Fruit fly (Drosophila melanogaster): ENCODE data around the gene Boh2.

Gene Boh2

DNA sequence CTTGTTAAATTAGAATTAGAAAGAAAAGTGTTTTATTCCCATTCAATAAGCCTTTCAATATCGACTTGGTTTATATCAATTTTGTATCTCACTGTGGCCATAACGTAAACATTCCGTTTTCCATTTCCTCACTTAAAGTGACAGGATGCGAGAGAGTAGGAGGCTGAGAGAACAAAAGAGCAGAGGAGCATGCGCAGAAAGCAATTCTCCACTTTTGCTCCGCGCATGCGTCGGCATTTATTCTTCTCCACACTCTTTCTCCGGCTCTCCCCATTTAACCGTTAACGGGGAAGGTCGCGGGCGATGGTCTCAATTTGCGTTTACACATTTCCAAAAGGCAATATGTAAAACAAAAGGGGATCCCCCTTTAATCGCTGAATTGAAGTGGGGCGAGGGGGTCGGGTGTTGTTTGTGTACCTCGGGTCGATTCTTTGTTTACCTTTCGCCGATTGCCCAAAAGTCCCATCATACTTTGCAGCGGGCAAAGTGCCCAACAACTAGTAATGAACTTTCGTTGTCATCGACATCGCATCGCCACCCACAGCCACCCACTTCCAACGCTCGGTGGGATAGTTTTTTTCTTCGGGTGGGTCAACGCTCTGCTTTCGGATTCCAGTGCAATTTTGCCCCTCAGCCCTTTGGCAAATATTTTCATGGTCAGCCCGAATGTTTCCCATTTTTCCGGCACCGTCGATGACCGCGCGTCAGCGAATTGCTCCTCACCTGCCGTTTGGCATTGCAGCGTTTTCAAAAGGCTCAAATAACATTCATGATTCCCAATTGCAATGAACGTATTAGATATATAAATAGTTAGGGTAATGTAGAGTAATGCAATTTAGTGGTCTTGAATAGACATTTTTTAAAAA lies 9.9 kb upstream of the Boh2 start (continued):
- TF ChIP-seq CG13624 (GFP tag; optimal IDR thresholded peaks at IDR 0.05): no peak
- no peak for TF ChIP-seq CG12071 (GFP tag; optimal IDR thresholded peaks at IDR 0.05)
- TF ChIP-seq Drgx (GFP tag; IDR thresholded peaks at IDR 0.05): no peak
- no peak for TF ChIP-seq Mrtf (GFP tag; IDR thresholded peaks at IDR 0.05)
- TF ChIP-seq CG11560 (tag; IDR thresholded peaks at IDR 0.05): no peak
- no peak for TF ChIP-seq CG11398 (GFP tag; optimal IDR thresholded peaks at IDR 0.05)
- TF ChIP-seq CG3163 (GFP tag; optimal IDR thresholded peaks at IDR 0.05): no peak
- no peak for TF ChIP-seq CG7745 (tag; optimal IDR thresholded peaks at IDR 0.05)
- no peak for TF ChIP-seq CG4820 (GFP tag; optimal IDR thresholded peaks at IDR 0.05)
- no peak for TF ChIP-seq maf-S (GFP tag; optimal IDR thresholded peaks at IDR 0.05)
- no peak for TF ChIP-seq exex (tag; optimal IDR thresholded peaks at IDR 0.05)
- TF ChIP-seq row (GFP tag; IDR thresholded peaks at IDR 0.05): no peak
- no peak for TF ChIP-seq dysf (GFP tag; IDR thresholded peaks at IDR 0.05)
- no peak for TF ChIP-seq tap (tag; optimal IDR thresholded peaks at IDR 0.05)
- TF ChIP-seq zfh1 (GFP tag; IDR thresholded peaks at IDR 0.05): no peak
- no peak for TF ChIP-seq slp2 (GFP tag; optimal IDR thresholded peaks at IDR 0.05)
- TF ChIP-seq sc (optimal IDR thresholded peaks at IDR 0.05): no peak
- TF ChIP-seq sc (GFP tag; optimal IDR thresholded peaks at IDR 0.05): no peak
- TF ChIP-seq CG12299 (tag; optimal IDR thresholded peaks at IDR 0.05): no peak
- TF ChIP-seq CG11504 (tag; optimal IDR thresholded peaks at IDR 0.05): no peak
- TF ChIP-seq CG18262 (tag; optimal IDR thresholded peaks at IDR 0.05): no peak
- TF ChIP-seq CG10431 (GFP tag; optimal IDR thresholded peaks at IDR 0.05): no peak
- no peak for TF ChIP-seq unc-4 (GFP tag; IDR thresholded peaks at IDR 0.05; ENCODE audit: partially characterized antibody)
- no peak for TF ChIP-seq CG6272 (GFP tag; IDR thresholded peaks at IDR 0.05)
- TF ChIP-seq CG31388 (GFP tag; optimal IDR thresholded peaks at IDR 0.05): no peak
- TF ChIP-seq CG1792 (GFP tag; optimal IDR thresholded peaks at IDR 0.05): no peak

DNA sequence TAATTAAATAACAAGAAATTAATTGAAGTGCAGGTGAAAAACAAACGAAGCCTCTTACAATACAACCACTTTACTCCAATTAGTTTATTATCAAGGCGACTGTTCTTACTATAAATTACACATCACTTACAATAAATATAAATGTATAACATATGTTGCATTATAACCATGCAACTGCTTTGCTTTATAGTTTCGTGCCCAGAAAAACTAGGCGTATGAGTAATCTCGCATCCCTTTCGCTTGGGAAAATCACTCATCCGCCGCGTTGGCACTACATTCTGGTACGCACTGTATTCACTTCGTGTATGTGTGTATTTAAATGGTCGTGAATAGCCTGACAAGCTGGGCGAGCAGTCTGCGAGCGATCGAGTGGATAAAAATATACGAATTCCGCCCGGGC lies 8.9 kb upstream of the Boh2 start:
- TF ChIP-seq CG8359 (GFP tag; optimal IDR thresholded peaks at IDR 0.05; ENCODE audit: borderline replicate concordance) (no peak), dmrt99B (tag; optimal IDR thresholded peaks at IDR 0.05) (peak; percentile 31), zfh1 (GFP tag; IDR thresholded peaks at IDR 0.05) (no peak), CG34224 (GFP tag; IDR thresholded peaks at IDR 0.05; ENCODE audit: partially characterized antibody) (no peak), Dp (GFP tag; optimal IDR thresholded peaks at IDR 0.05) (no peak), pzg (GFP tag; optimal IDR thresholded peaks at IDR 0.05) (no peak), C15 (GFP tag; IDR thresholded peaks at IDR 0.05) (no peak), tna (GFP tag; IDR thresholded peaks at IDR 0.05; ENCODE audit: partially characterized antibody) (no peak), CG12104 (GFP tag; optimal IDR thresholded peaks at IDR 0.05) (no peak), chm (GFP tag; IDR thresholded peaks at IDR 0.05) (no peak), Stat92E (GFP tag; optimal IDR thresholded peaks at IDR 0.05) (no peak), YL-1 (GFP tag; optimal IDR thresholded peaks at IDR 0.05) (no peak), danr (GFP tag; IDR thresholded peaks at IDR 0.05) (no peak), pho (GFP tag; optimal IDR thresholded peaks at IDR 0.05) (no peak), fd3F (GFP tag; optimal IDR thresholded peaks at IDR 0.05) (no peak), grau (tag; optimal IDR thresholded peaks at IDR 0.05) (peak; percentile 65), sna (GFP tag; IDR thresholded peaks at IDR 0.05; ENCODE audit: partially characterized antibody) (no peak), Side (GFP tag; optimal IDR thresholded peaks at IDR 0.05) (no peak), Bdp1 (GFP tag; optimal IDR thresholded peaks at IDR 0.05) (no peak), Deaf1 (tag; optimal IDR thresholded peaks at IDR 0.05) (peak; percentile 11), tll (GFP tag; optimal IDR thresholded peaks at IDR 0.05) (no peak), vnd (GFP tag; IDR thresholded peaks at IDR 0.05; ENCODE audit: partially characterized antibody) (no peak), Ssrp (tag; optimal IDR thresholded peaks at IDR 0.05) (no peak), Dip2 (GFP tag; IDR thresholded peaks at IDR 0.05) (no peak), ssp (GFP tag; IDR thresholded peaks at IDR 0.05) (no peak), CG9932 (GFP tag; IDR thresholded peaks at IDR 0.05) (peak; percentile 57)

Data from whole organism, embryonic.